Fruit fly (Drosophila melanogaster): ENCODE measurements around the gene Atg4a.

The Atg4a gene

DNA sequence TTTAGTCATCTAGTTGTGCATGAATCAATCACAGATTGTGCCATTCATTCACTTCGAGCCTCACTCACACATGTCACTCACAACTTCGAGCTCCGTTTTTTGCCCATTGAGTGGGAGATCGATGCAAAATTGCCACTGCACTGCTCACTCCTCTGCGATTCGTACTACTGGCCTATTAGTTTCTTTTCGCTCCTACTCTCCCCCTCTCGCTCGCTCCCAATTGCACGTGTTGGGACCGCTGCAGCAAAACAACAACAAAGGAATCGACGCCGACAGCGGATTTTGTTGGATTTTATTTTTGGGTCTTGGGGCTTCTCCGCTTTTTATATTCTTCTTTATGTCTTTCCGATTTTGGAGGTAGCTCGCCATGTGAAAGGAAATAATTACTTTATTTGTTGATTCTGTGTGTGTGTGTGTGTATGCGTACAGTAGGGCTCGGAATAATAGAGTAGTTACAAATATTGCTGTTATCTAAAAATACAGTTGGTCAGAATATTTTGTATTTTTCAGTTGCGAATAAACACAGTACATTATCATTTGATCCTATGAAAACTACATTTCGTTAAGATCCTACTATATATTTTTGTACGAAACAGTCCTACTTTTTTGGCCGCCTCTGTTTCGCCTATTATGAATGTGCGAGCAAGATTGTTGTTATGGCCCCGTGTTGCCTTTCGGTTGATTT lies 6.4 kb upstream of the Atg4a start (continued):
- TF ChIP-seq ken (GFP tag; IDR thresholded peaks at IDR 0.05): peak; percentile 77; the same call in 2 of the 3 replicates
- TF ChIP-seq ac (GFP tag; optimal IDR thresholded peaks at IDR 0.05): peak; percentile 55
- TF ChIP-seq bigmax (GFP tag; optimal IDR thresholded peaks at IDR 0.05): no peak
- TF ChIP-seq E2f1 (GFP tag; IDR thresholded peaks at IDR 0.05): peak; percentile 73
- peak; percentile 48 for TF ChIP-seq CG9817 (tag; optimal IDR thresholded peaks at IDR 0.05)
- peak in 1 of 2 experiments; percentile 74 for TF ChIP-seq Hr78 (GFP tag; optimal IDR thresholded peaks at IDR 0.05)
- TF ChIP-seq CG12391 (tag; optimal IDR thresholded peaks at IDR 0.05): peak; percentile 88
- peak; percentile 42 for TF ChIP-seq CG6683 (GFP tag; optimal IDR thresholded peaks at IDR 0.05)
- TF ChIP-seq CG17359 (tag; optimal IDR thresholded peaks at IDR 0.05): peak; percentile 86
- TF ChIP-seq CG16779 (GFP tag; IDR thresholded peaks at IDR 0.05): 0 out of 2 replicates have a peak, but pooled peaks have one; percentile 51
- no peak for TF ChIP-seq CG13287 (GFP tag; IDR thresholded peaks at IDR 0.05; ENCODE audit: partially characterized antibody)
- peak; percentile 28; the same call in 1 of the 2 replicates for TF ChIP-seq Nf-YA (GFP tag; IDR thresholded peaks at IDR 0.05)
- TF ChIP-seq ham (GFP tag; IDR thresholded peaks at IDR 0.05): no peak
- TF ChIP-seq BtbVII (GFP tag; optimal IDR thresholded peaks at IDR 0.05): peak; percentile 61
- peak; percentile 57 for TF ChIP-seq MTF-1 (GFP tag; optimal IDR thresholded peaks at IDR 0.05; ENCODE audit: borderline replicate concordance)
- no peak for TF ChIP-seq Doc2 (GFP tag; IDR thresholded peaks at IDR 0.05)
- peak; percentile 53 for TF ChIP-seq CG3847 (GFP tag; IDR thresholded peaks at IDR 0.05)
- TF ChIP-seq toy (GFP tag; IDR thresholded peaks at IDR 0.05): no peak
- TF ChIP-seq prd (optimal IDR thresholded peaks at IDR 0.05): no peak
- TF ChIP-seq prd (GFP tag; IDR thresholded peaks at IDR 0.05): peak; percentile 85
- TF ChIP-seq CG18599 (GFP tag; optimal IDR thresholded peaks at IDR 0.05): peak; percentile 84
- peak; percentile 38 for TF ChIP-seq schlank (tag; optimal IDR thresholded peaks at IDR 0.05)
- TF ChIP-seq shn (GFP tag; optimal IDR thresholded peaks at IDR 0.05): peak; percentile 45
- peak; percentile 21 for TF ChIP-seq CG15514 (GFP tag; optimal IDR thresholded peaks at IDR 0.05)
- no peak for TF ChIP-seq al (GFP tag; IDR thresholded peaks at IDR 0.05)
- no peak for TF ChIP-seq luna (GFP tag; optimal IDR thresholded peaks at IDR 0.05)
- TF ChIP-seq CG2875 (GFP tag; optimal IDR thresholded peaks at IDR 0.05): peak; percentile 87
- peak; percentile 6 for TF ChIP-seq zfh2 (GFP tag; optimal IDR thresholded peaks at IDR 0.05)
- peak; percentile 88 for TF ChIP-seq CG11504 (tag; optimal IDR thresholded peaks at IDR 0.05)
- no peak for TF ChIP-seq CG11560 (tag; IDR thresholded peaks at IDR 0.05)
- no peak for TF ChIP-seq Dll (GFP tag; IDR thresholded peaks at IDR 0.05; ENCODE audit: partially characterized antibody)
- peak; percentile 89 for TF ChIP-seq CG8388 (GFP tag; optimal IDR thresholded peaks at IDR 0.05)
- peak; percentile 89 for TF ChIP-seq Med (GFP tag)
- TF ChIP-seq Ravus (GFP tag; IDR thresholded peaks at IDR 0.05): no peak
- TF ChIP-seq C15 (GFP tag; IDR thresholded peaks at IDR 0.05): no peak
- TF ChIP-seq CkIIα-i1 (GFP tag; IDR thresholded peaks at IDR 0.05): no peak
- TF ChIP-seq row (GFP tag; IDR thresholded peaks at IDR 0.05): peak; percentile 79
- TF ChIP-seq PHDP (tag; optimal IDR thresholded peaks at IDR 0.05): peak; percentile 89
- peak; percentile 88 for TF ChIP-seq CG15601 (tag; optimal IDR thresholded peaks at IDR 0.05)
- peak; percentile 79 for TF ChIP-seq CG15269 (tag; optimal IDR thresholded peaks at IDR 0.05)
- no peak for TF ChIP-seq CG7963 (GFP tag; IDR thresholded peaks at IDR 0.05; ENCODE audit: partially characterized antibody)
- TF ChIP-seq emc (GFP tag; optimal IDR thresholded peaks at IDR 0.05): no peak
- TF ChIP-seq ro (GFP tag; IDR thresholded peaks at IDR 0.05): no peak
- no peak for TF ChIP-seq CG3995 (GFP tag; optimal IDR thresholded peaks at IDR 0.05)
- no peak for TF ChIP-seq h (optimal IDR thresholded peaks at IDR 0.05)
- peak; percentile 21 for TF ChIP-seq Mad (GFP tag; optimal IDR thresholded peaks at IDR 0.05)
- peak; percentile 85 for TF ChIP-seq gcm (GFP tag; optimal IDR thresholded peaks at IDR 0.05)
- TF ChIP-seq TFAM (GFP tag; optimal IDR thresholded peaks at IDR 0.05): no peak
- peak; percentile 49 for TF ChIP-seq CG1792 (GFP tag; optimal IDR thresholded peaks at IDR 0.05)
- TF ChIP-seq org-1 (GFP tag; optimal IDR thresholded peaks at IDR 0.05): peak; percentile 85

All from whole organism, embryonic.